Worm (Caenorhabditis elegans): ENCODE data around the gene str-256.

ce11 chrV:491432-491831 lies 9.7 kb downstream of the str-256 start, which contains the start of gene str-196:
- TF ChIP-seq mep-1 (tag; optimal IDR thresholded peaks at IDR 0.05) (no peak), sdz-12 (GFP tag; optimal IDR thresholded peaks at IDR 0.05) (no peak), R02D3.7 (tag; optimal IDR thresholded peaks at IDR 0.05) (no peak), zfp-3 (GFP tag; conservative IDR thresholded peaks at IDR 0.05) (no peak), fos-1 (tag; optimal IDR thresholded peaks at IDR 0.05) (no peak), ceh-82 (tag; optimal IDR thresholded peaks at IDR 0.05) (no peak)
